Worm (Caenorhabditis elegans): ENCODE measurements around the gene cnx-1.

- TF ChIP-seq nhr-12 (tag; optimal IDR thresholded peaks at IDR 0.05) (no peak), egl-27 (tag; optimal IDR thresholded peaks at IDR 0.05) (no peak), lin-39 (tag; optimal IDR thresholded peaks at IDR 0.05) (no peak), unc-62 (GFP tag; optimal IDR thresholded peaks at IDR 0.05) (no peak), nhr-76 (tag; optimal IDR thresholded peaks at IDR 0.05) (no peak), zag-1 (tag; optimal IDR thresholded peaks at IDR 0.05) (no peak), mml-1 (tag; optimal IDR thresholded peaks at IDR 0.05) (no peak), daf-12 (tag; optimal IDR thresholded peaks at IDR 0.05) (no peak), unc-39 (tag; optimal IDR thresholded peaks at IDR 0.05) (no peak), jun-1 (tag; optimal IDR thresholded peaks at IDR 0.05) (no peak), ztf-4 (tag; optimal IDR thresholded peaks at IDR 0.05) (no peak), nhr-237 (tag; optimal IDR thresholded peaks at IDR 0.05) (no peak)
Observed at ce11 chrIII:9848603-9849002, 31.7 kb upstream of the cnx-1 start.
